Fruit fly (Drosophila melanogaster) whole organism: Measurements from ENCODE around the gene CG14662.

Experiments used
- CG8478 ChIP-seq: fragments of >200 bp; optimal IDR thresholded peaks from 2 replicates; lab custom pipeline; 2018; ENCODE audit warnings: inconsistent platforms
- Dll ChIP-seq: fragments of >200 bp; optimal IDR thresholded peaks from 2 replicates; lab custom pipeline; 2017
- EcR ChIP-seq, 2 experiments: fragments of >200 bp; optimal IDR thresholded peaks; 2 replicates each; lab custom pipeline; 2017; ENCODE audit warnings: missing biosample characterization in 2 of 2, missing genetic modification characterization in 2 of 2, missing genetic modification reagents in 2 of 2
- pan ChIP-seq: fragments of >200 bp; optimal IDR thresholded peaks from 2 replicates; lab custom pipeline; 2017
- psq ChIP-seq: fragments of >200 bp; optimal IDR thresholded peaks from 2 replicates; lab custom pipeline; 2017
- usp ChIP-seq: fragments of >200 bp; optimal IDR thresholded peaks from 2 replicates; lab custom pipeline; 2017; ENCODE audit warnings: missing biosample characterization, missing genetic modification characterization, mixed read lengths

dm6 chr3R:4967281-4967680 is 16.8 kb downstream of the CG14662 start:
- TF ChIP-seq CG8478 (lab: Kevin White, UChicago) = no peak
- TF ChIP-seq psq (lab: Kevin White, UChicago) = no peak
- no peak for TF ChIP-seq pan (lab: Kevin White, UChicago)
- TF ChIP-seq usp (GFP tag; lab: Kevin White, UChicago) = no peak
- no peak for TF ChIP-seq Dll (lab: Kevin White, UChicago)
- TF ChIP-seq EcR (GFP tag; optimal IDR thresholded peaks at IDR 0.05; lab: Kevin White, UChicago) = no peak
